Fruit fly (Drosophila melanogaster) whole organism, embryonic: ENCODE results near the gene Uba4.

Source experiments
- Aef1 ChIP-seq: fragments of 200-800 bp; sonication (Bioruptor generic); IDR thresholded peaks from 3 replicates; pipeline ENCODE4 v1.3.6; 2022; ENCODE audit warnings: missing biosample characterization, missing genetic modification characterization
- Atf3 ChIP-seq: fragments of 200-800 bp; sonication (Bioruptor generic); optimal IDR thresholded peaks from 3 replicates; lab custom pipeline; 2016; ENCODE audit warnings: missing biosample characterization, missing genetic modification characterization
- Bgb ChIP-seq: fragments of 200-800 bp; sonication (Bioruptor generic); IDR thresholded peaks from 2 replicates; pipeline ENCODE4 v1.3.6; 2022; ENCODE audit warnings: missing biosample characterization, missing genetic modification characterization; ENCODE audit not compliant: partially characterized antibody
- BtbVII ChIP-seq: fragments of 200-800 bp; sonication (Bioruptor generic); optimal IDR thresholded peaks from 3 replicates; lab custom pipeline; 2017; ENCODE audit warnings: missing biosample characterization, mild to moderate bottlenecking, missing genetic modification characterization
- CG10267 ChIP-seq: fragments of 200-800 bp; sonication (Bioruptor generic); optimal IDR thresholded peaks from 2 replicates; lab custom pipeline; 2018; ENCODE audit warnings: missing biosample characterization, mild to moderate bottlenecking, missing genetic modification characterization, moderate library complexity
- CG10366 ChIP-seq: fragments of 200-800 bp; sonication (Bioruptor generic); IDR thresholded peaks from 2 replicates; pipeline ENCODE4 v1.3.6; 2022; ENCODE audit warnings: missing biosample characterization, missing genetic modification characterization
- CG10979 ChIP-seq: fragments of 200-800 bp; sonication (Bioruptor generic); optimal IDR thresholded peaks from 2 replicates; lab custom pipeline; 2018; ENCODE audit warnings: missing biosample characterization, mild to moderate bottlenecking, missing genetic modification characterization, moderate library complexity
- CG12155 ChIP-seq: fragments of 200-800 bp; sonication (Bioruptor generic); optimal IDR thresholded peaks from 3 replicates; lab custom pipeline; 2016; ENCODE audit warnings: missing biosample characterization, missing genetic modification characterization
- CG12659 ChIP-seq: fragments of 200-800 bp; sonication (Bioruptor generic); optimal IDR thresholded peaks from 3 replicates; lab custom pipeline; 2017; ENCODE audit warnings: mild to moderate bottlenecking, missing biosample characterization, missing genetic modification reagents, missing genetic modification characterization
- CG14860 ChIP-seq: fragments of 200-800 bp; sonication (Bioruptor generic); IDR thresholded peaks from 3 replicates; pipeline ENCODE4 v1.3.6; 2022; ENCODE audit warnings: missing biosample characterization, missing genetic modification characterization; ENCODE audit not compliant: partially characterized antibody
- CG15479 ChIP-seq: fragments of 200-800 bp; sonication (Bioruptor generic); optimal IDR thresholded peaks from 3 replicates; lab custom pipeline; 2019; ENCODE audit warnings: missing biosample characterization, mild to moderate bottlenecking, missing genetic modification characterization, moderate library complexity
- CG2120 ChIP-seq: fragments of 200-800 bp; sonication (Bioruptor generic); optimal IDR thresholded peaks from 3 replicates; lab custom pipeline; 2016; ENCODE audit warnings: missing biosample characterization, missing genetic modification characterization
- CG3065 ChIP-seq: fragments of 200-800 bp; sonication (Bioruptor generic); optimal IDR thresholded peaks from 2 replicates; lab custom pipeline; 2016; ENCODE audit warnings: missing biosample characterization, missing genetic modification characterization
- CG31224 ChIP-seq: fragments of 200-800 bp; sonication (Bioruptor generic); IDR thresholded peaks from 2 replicates; pipeline ENCODE4 v1.3.6; 2022; ENCODE audit warnings: missing biosample characterization, missing genetic modification characterization
- CG33213 ChIP-seq: fragments of 200-800 bp; sonication (Bioruptor generic); optimal IDR thresholded peaks from 3 replicates; lab custom pipeline; 2016; ENCODE audit warnings: missing biosample characterization, missing genetic modification characterization
- CG34224 ChIP-seq: fragments of 200-800 bp; sonication (Bioruptor generic); IDR thresholded peaks from 3 replicates; pipeline ENCODE4 v1.3.6; 2022; ENCODE audit warnings: missing biosample characterization, missing genetic modification characterization; ENCODE audit not compliant: partially characterized antibody
- CG43689 ChIP-seq: fragments of 200-800 bp; sonication (Bioruptor generic); IDR thresholded peaks from 2 replicates; pipeline ENCODE4 v1.3.6; 2022; ENCODE audit warnings: missing biosample characterization, missing genetic modification characterization
- CG8478 ChIP-seq: fragments of >200 bp; optimal IDR thresholded peaks from 2 replicates; lab custom pipeline; 2018
- CTCF ChIP-seq: fragments of 200-800 bp; sonication (Bioruptor generic); optimal IDR thresholded peaks from 2 replicates; lab custom pipeline; 2017; ENCODE audit warnings: missing biosample characterization, mild to moderate bottlenecking, missing genetic modification characterization, moderate library complexity
- CoRest ChIP-seq: fragments of 200-800 bp; sonication (Bioruptor generic); optimal IDR thresholded peaks from 3 replicates; lab custom pipeline; 2018; ENCODE audit warnings: missing biosample characterization, mild to moderate bottlenecking, missing genetic modification characterization, moderate library complexity
- D ChIP-seq, 2 experiments: fragments of 200-800 bp in 1 of 2; fragments of >200 bp in 1 of 2; sonication (Bioruptor generic) in 1 of 2; optimal IDR thresholded peaks; 2 replicates in 1 of 2; 3 replicates in 1 of 2; lab custom pipeline; 2017; ENCODE audit warnings: mild to moderate bottlenecking in 1 of 2, missing biosample characterization in 1 of 2, missing genetic modification characterization in 1 of 2, missing genetic modification reagents in 1 of 2
- Dip3 ChIP-seq: fragments of 200-800 bp; sonication (Bioruptor generic); optimal IDR thresholded peaks from 3 replicates; lab custom pipeline; 2016; ENCODE audit warnings: missing biosample characterization, missing genetic modification characterization
- Drgx ChIP-seq: fragments of 200-800 bp; sonication (Bioruptor generic); IDR thresholded peaks from 2 replicates; pipeline ENCODE4 v1.3.6; 2022; ENCODE audit warnings: missing biosample characterization, missing genetic modification characterization
- H15 ChIP-seq: fragments of 200-800 bp; sonication (Bioruptor generic); IDR thresholded peaks from 3 replicates; pipeline ENCODE4 v1.3.6; 2022; ENCODE audit warnings: missing biosample characterization, missing genetic modification characterization
- HLHmδ ChIP-seq: fragments of 200-800 bp; sonication (Bioruptor generic); optimal IDR thresholded peaks from 2 replicates; lab custom pipeline; 2018; ENCODE audit warnings: missing biosample characterization, mild to moderate bottlenecking, missing genetic modification characterization, moderate library complexity
- Hsf ChIP-seq: fragments of 200-800 bp; sonication (Bioruptor generic); optimal IDR thresholded peaks from 3 replicates; lab custom pipeline; 2016; ENCODE audit warnings: missing biosample characterization, missing genetic modification characterization
- Med ChIP-seq: fragments of 200-800 bp; sonication (Bioruptor generic); peaks from one replicate; lab custom pipeline; 2016; ENCODE audit warnings: missing biosample characterization, missing genetic modification characterization, mild to moderate bottlenecking, inconsistent platforms, moderate library complexity
- Myb ChIP-seq: fragments of 200-800 bp; sonication (Bioruptor generic); optimal IDR thresholded peaks from 2 replicates; lab custom pipeline; 2016; ENCODE audit warnings: missing biosample characterization, missing genetic modification characterization
- NK7.1 ChIP-seq: fragments of 200-800 bp; sonication (Bioruptor generic); optimal IDR thresholded peaks from 3 replicates; lab custom pipeline; 2016; ENCODE audit warnings: missing biosample characterization, missing genetic modification characterization
- Pdp1 ChIP-seq, 2 experiments: fragments of 200-800 bp; sonication (Bioruptor generic); optimal IDR thresholded peaks; 3 replicates each; lab custom pipeline; 2016; ENCODE audit warnings: missing biosample characterization in 2 of 2, missing genetic modification characterization in 2 of 2, mild to moderate bottlenecking in 1 of 2, moderate library complexity in 1 of 2
- Rfx ChIP-seq: fragments of 200-800 bp; sonication (Bioruptor generic); IDR thresholded peaks from 2 replicates; pipeline ENCODE4 v1.3.6; 2022; ENCODE audit warnings: missing biosample characterization, missing genetic modification characterization
- az2 ChIP-seq: fragments of 200-800 bp; sonication (Bioruptor generic); optimal IDR thresholded peaks from 3 replicates; lab custom pipeline; 2016; ENCODE audit warnings: missing biosample characterization, missing genetic modification characterization
- bigmax ChIP-seq: fragments of 200-800 bp; sonication (Bioruptor generic); optimal IDR thresholded peaks from 2 replicates; lab custom pipeline; 2018; ENCODE audit warnings: missing biosample characterization, mild to moderate bottlenecking, missing genetic modification characterization
- croc ChIP-seq: fragments of 200-800 bp; sonication (Bioruptor generic); conservative IDR thresholded peaks from 3 replicates; pipeline ENCODE4 v1.3.6; 2022; ENCODE audit warnings: missing biosample characterization, missing genetic modification characterization
- da ChIP-seq: fragments of 200-800 bp; sonication (Bioruptor generic); optimal IDR thresholded peaks from 2 replicates; lab custom pipeline; 2016; ENCODE audit warnings: missing biosample characterization, missing genetic modification characterization
- dan ChIP-seq: fragments of 200-800 bp; sonication (Bioruptor generic); IDR thresholded peaks from 2 replicates; pipeline ENCODE4 v1.3.6; 2022; ENCODE audit warnings: missing biosample characterization, missing genetic modification characterization
- dmrt99B ChIP-seq: fragments of 200-800 bp; sonication (Bioruptor generic); optimal IDR thresholded peaks from 2 replicates; lab custom pipeline; 2018; ENCODE audit warnings: missing biosample characterization, mild to moderate bottlenecking, missing genetic modification characterization, moderate library complexity
- dysf ChIP-seq: fragments of 200-800 bp; sonication (Bioruptor generic); IDR thresholded peaks from 3 replicates; pipeline ENCODE4 v1.3.6; 2022; ENCODE audit warnings: missing biosample characterization, missing genetic modification characterization
- ems ChIP-seq: fragments of 200-800 bp; sonication (Bioruptor generic); optimal IDR thresholded peaks from 3 replicates; lab custom pipeline; 2016; ENCODE audit warnings: missing biosample characterization, missing genetic modification characterization
- kay ChIP-seq: fragments of 200-800 bp; sonication (Bioruptor generic); optimal IDR thresholded peaks from 2 replicates; lab custom pipeline; 2016; ENCODE audit warnings: missing biosample characterization, missing genetic modification characterization
- nmo ChIP-seq: fragments of 200-800 bp; sonication (Bioruptor generic); optimal IDR thresholded peaks from 2 replicates; lab custom pipeline; 2018; ENCODE audit warnings: missing biosample characterization, mild to moderate bottlenecking, missing genetic modification characterization, moderate library complexity
- org-1 ChIP-seq: fragments of 200-800 bp; sonication (Bioruptor generic); optimal IDR thresholded peaks from 2 replicates; lab custom pipeline; 2017; ENCODE audit warnings: missing biosample characterization, missing genetic modification characterization
- pho ChIP-seq: fragments of 200-800 bp; sonication (Bioruptor generic); optimal IDR thresholded peaks from 2 replicates; lab custom pipeline; 2016; ENCODE audit warnings: missing biosample characterization, missing genetic modification characterization
- pros ChIP-seq: fragments of 200-800 bp; sonication (Bioruptor generic); optimal IDR thresholded peaks from 3 replicates; lab custom pipeline; 2019; ENCODE audit warnings: missing biosample characterization, mild to moderate bottlenecking, missing genetic modification characterization, moderate library complexity
- ro ChIP-seq: fragments of 200-800 bp; sonication (Bioruptor generic); IDR thresholded peaks from 2 replicates; pipeline ENCODE4 v1.3.6; 2022; ENCODE audit warnings: missing biosample characterization, missing genetic modification characterization
- row ChIP-seq: fragments of 200-800 bp; sonication (Bioruptor generic); IDR thresholded peaks from 3 replicates; pipeline ENCODE4 v1.3.6; 2022; ENCODE audit warnings: missing biosample characterization, missing genetic modification characterization
- tx ChIP-seq: fragments of 200-800 bp; sonication (Bioruptor generic); optimal IDR thresholded peaks from 2 replicates; lab custom pipeline; 2016; ENCODE audit warnings: missing biosample characterization, missing genetic modification characterization
- unc-4 ChIP-seq: fragments of 200-800 bp; sonication (Bioruptor generic); IDR thresholded peaks from 2 replicates; pipeline ENCODE4 v1.3.6; 2022; ENCODE audit warnings: missing biosample characterization, missing genetic modification characterization; ENCODE audit not compliant: partially characterized antibody
- vvl ChIP-seq: fragments of 200-800 bp; sonication (Bioruptor generic); IDR thresholded peaks from 2 replicates; pipeline ENCODE4 v1.3.6; 2022; ENCODE audit warnings: missing biosample characterization, missing genetic modification characterization
- z ChIP-seq: fragments of 200-800 bp; sonication (Bioruptor generic); IDR thresholded peaks from 3 replicates; pipeline ENCODE4 v1.3.6; 2022; ENCODE audit warnings: missing biosample characterization, missing genetic modification characterization

The Uba4 gene

DNA sequence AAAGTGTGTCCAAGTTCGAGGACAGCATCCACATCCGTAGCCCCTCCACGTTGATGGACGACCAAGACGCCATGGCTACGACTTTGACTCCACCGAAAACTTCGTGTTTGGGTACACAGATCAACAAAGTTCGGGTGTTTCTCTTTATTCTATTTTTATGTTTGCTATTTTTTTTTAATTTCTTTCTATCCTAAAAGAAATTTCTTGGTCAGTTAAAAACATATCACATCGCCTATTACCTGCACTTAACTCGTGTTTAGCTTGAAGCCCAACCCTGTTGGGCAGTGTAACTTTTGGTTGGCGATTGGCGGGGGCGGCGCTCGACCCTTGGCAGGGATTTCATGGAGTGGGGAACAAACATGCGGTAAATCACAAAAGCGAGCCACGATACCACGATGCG is 43.8 kb upstream of the Uba4 start (continued):
- TF ChIP-seq Myb (GFP tag; lab: Kevin White, UChicago) (no peak), az2 (GFP tag; lab: Kevin White, UChicago) (peak; percentile 21), CG15479 (GFP tag; lab: Kevin White, UChicago) (no peak), CG34224 (no peak), Hsf (GFP tag; lab: Kevin White, UChicago) (peak; percentile 23), pho (GFP tag; lab: Kevin White, UChicago) (no peak), CG12155 (GFP tag; lab: Kevin White, UChicago) (peak; percentile 29), CG10267 (tag; lab: Kevin White, UChicago) (peak; percentile 47), D (optimal IDR thresholded peaks at IDR 0.05; lab: Kevin White, UChicago) (no peak), D (GFP tag; optimal IDR thresholded peaks at IDR 0.05; lab: Kevin White, UChicago) (peak; percentile 58), Aef1 (GFP tag; lab: Robert Waterston, UW) (no peak)

DNA sequence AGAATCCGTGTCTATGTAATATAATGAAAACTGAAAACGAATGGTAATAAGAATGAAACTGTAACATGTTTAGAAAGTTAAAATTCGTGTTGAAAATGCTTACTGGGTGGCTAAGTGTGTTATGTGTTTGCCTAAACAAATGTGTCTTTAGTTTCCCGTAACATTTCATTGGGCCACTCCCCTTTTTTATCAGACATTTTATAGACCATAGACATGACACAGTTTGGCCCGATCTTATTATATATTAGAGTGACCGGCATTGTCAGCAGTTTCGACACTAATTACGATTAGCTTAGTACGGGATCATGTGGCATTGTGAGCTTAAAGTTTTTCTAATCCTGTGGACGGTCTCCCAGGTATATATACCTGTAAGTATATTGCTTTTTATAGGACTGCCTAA is 40.2 kb upstream of the Uba4 start, which contains the start of gene CheA29a:
CheA29a (plus strand) TSS at position 301 of the 400 bp plus-strand sequence.
- TF ChIP-seq Bgb (GFP tag; lab: Robert Waterston, UW): no peak
- TF ChIP-seq BtbVII: no peak

dm6 chr2L:8477971-8478370 is 39.2 kb upstream of the Uba4 start:
- TF ChIP-seq nmo (GFP tag; lab: Kevin White, UChicago) (peak; percentile 35), CG31224 (GFP tag; lab: Robert Waterston, UW) (no peak), CG14860 (peak; percentile 54), CG33213 (GFP tag; lab: Kevin White, UChicago) (peak; percentile 46), pros (GFP tag; lab: Kevin White, UChicago) (no peak), row (no peak), Pdp1 (GFP tag; optimal IDR thresholded peaks at IDR 0.05; lab: Kevin White, UChicago) (peak in 1 of 2 experiments; percentile 54), unc-4 (no peak), dysf (GFP tag; lab: Robert Waterston, UW) (no peak), CG2120 (peak; percentile 17), CG10979 (tag; lab: Kevin White, UChicago) (no peak), Atf3 (no peak), Rfx (no peak; the same call in 1 of the 2 replicates), Med (GFP tag; lab: Kevin White, UChicago) (peak; percentile 90), da (GFP tag; lab: Kevin White, UChicago) (no peak), CG3065 (GFP tag; lab: Kevin White, UChicago) (no peak), HLHmδ (no peak), CTCF (peak; percentile 59), kay (no peak), CoRest (tag; lab: Kevin White, UChicago) (peak; percentile 63), croc (no peak), H15 (GFP tag; lab: Robert Waterston, UW) (no peak), CG12659 (GFP tag; lab: Kevin White, UChicago) (no peak), ro (GFP tag; lab: Robert Waterston, UW) (no peak), Drgx (no peak), CG43689 (GFP tag; lab: Robert Waterston, UW) (no peak), dan (no peak), org-1 (GFP tag; lab: Kevin White, UChicago) (no peak), bigmax (GFP tag; lab: Kevin White, UChicago) (no peak), tx (GFP tag; lab: Kevin White, UChicago) (no peak), vvl (GFP tag; lab: Robert Waterston, UW) (no peak), Dip3 (GFP tag; lab: Kevin White, UChicago) (peak; percentile 11), dmrt99B (no peak), ems (no peak), CG10366 (GFP tag; lab: Robert Waterston, UW) (no peak), CG8478 (lab: Kevin White, UChicago) (peak; percentile 87), z (no peak), NK7.1 (no peak)
